Worm (Caenorhabditis elegans): ENCODE results near the gene clec-226.

- no peak for TF ChIP-seq T22C8.4 (GFP tag; IDR thresholded peaks at IDR 0.05)
- TF ChIP-seq tab-1 (GFP tag; IDR thresholded peaks at IDR 0.05), result no peak
- TF ChIP-seq ztf-29 (GFP tag; IDR thresholded peaks at IDR 0.05), result no peak
These were observed 8.8 kb downstream of the clec-226 start for ce11 chrV:13955370-13956089.

Data from whole organism, midembryonic.